Fruit fly (Drosophila melanogaster): ENCODE results near the gene Zmynd10.

dm6 chr3L:13030055-13030634, 3.9 kb upstream of the Zmynd10 start:
- TF ChIP-seq CG8478 (optimal IDR thresholded peaks at IDR 0.05) (no peak), pan (optimal IDR thresholded peaks at IDR 0.05) (no peak), Dll (optimal IDR thresholded peaks at IDR 0.05) (no peak)
